Worm (Caenorhabditis elegans): ENCODE data around the gene F59E11.2.

Gene F59E11.2

DNA sequence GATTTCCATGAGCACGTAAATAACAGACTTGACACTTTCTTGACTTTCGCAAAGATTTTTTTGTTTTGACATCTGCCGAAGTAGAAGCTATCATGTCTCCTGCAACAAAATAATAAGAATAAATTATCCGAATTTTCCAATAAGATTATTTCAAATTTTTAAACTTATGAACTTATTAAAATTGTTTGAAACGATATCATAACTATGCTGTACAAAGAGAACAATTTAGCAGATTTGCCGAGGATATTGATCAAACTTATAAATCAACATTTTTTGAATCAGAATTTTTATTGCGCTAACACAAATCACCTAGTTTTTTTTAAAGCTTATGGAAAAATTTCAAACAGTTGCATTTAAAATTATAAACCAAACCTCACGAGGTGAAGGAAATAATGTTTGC is 29.0 kb upstream of the F59E11.2 start, which contains the start of gene nhr-195:
TSS of gene nhr-195 (minus strand) at position 101 of the 400 bp plus-strand sequence.
- TF ChIP-seq ceh-27 (GFP tag; optimal IDR thresholded peaks at IDR 0.05), result no peak
- TF ChIP-seq Y53G8AR.9 (GFP tag; conservative IDR thresholded peaks at IDR 0.05), result no peak
- no peak for TF ChIP-seq dpl-1 (GFP tag; optimal IDR thresholded peaks at IDR 0.05)
- no peak for TF ChIP-seq chd-7 (tag; optimal IDR thresholded peaks at IDR 0.05)
- no peak for TF ChIP-seq mes-4 (tag; optimal IDR thresholded peaks at IDR 0.05)
- TF ChIP-seq ztf-28 (GFP tag; IDR thresholded peaks at IDR 0.05), result no peak
- no peak for TF ChIP-seq sea-2 (GFP tag; IDR thresholded peaks at IDR 0.05)
- no peak for TF ChIP-seq C17E4.6 (GFP tag; IDR thresholded peaks at IDR 0.05)
- TF ChIP-seq Y67H2A.10 (GFP tag; conservative IDR thresholded peaks at IDR 0.05), result no peak

- TF ChIP-seq somi-1 (GFP tag; optimal IDR thresholded peaks at IDR 0.05), result no peak
- TF ChIP-seq ztf-25 (GFP tag; IDR thresholded peaks at IDR 0.05), result no peak
- TF ChIP-seq nhr-80 (tag; optimal IDR thresholded peaks at IDR 0.05), result peak; percentile 63
Measured at ce11 chrV:8974889-8975422, 26.3 kb upstream of the F59E11.2 start, which contains the start of gene nhr-143. Gene nhr-143, minus strand, starts transcription at chrV:8974939.

DNA sequence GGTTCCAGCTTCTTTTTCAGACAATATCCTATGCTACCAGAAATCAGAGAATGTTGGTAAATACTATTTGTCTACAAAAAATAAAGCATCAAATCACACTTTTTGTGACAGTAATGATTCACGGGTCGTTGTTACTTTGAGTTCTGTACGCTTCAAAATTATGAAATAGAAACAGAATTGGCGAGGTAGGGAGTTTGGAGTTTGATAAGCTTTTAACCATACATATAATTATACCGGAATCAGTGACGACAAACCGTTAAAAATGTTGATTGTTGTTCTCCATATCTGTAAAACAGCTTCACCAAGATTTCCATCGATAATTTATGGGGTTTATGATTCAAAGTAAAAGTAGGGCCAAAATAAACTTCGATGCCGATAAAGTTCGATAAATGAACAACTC is 23.4 kb upstream of the F59E11.2 start:
- peak; percentile 34; the same call in 1 of the 2 replicates for TF ChIP-seq cebp-1 (GFP tag; IDR thresholded peaks at IDR 0.05)
- TF ChIP-seq cebp-1 (tag; optimal IDR thresholded peaks at IDR 0.05), result no peak
- TF ChIP-seq F52B5.7 (tag; optimal IDR thresholded peaks at IDR 0.05), result no peak

ce11 chrV:8980845-8981244 is 20.4 kb upstream of the F59E11.2 start, which contains the start of gene str-84:
Gene str-84, minus strand, starts transcription at chrV:8980945.
- TF ChIP-seq B0336.3 (GFP tag; IDR thresholded peaks at IDR 0.05) (no peak), mcd-1 (GFP tag; IDR thresholded peaks at IDR 0.05) (no peak), ets-4 (GFP tag; optimal IDR thresholded peaks at IDR 0.05) (no peak), ztf-28 (GFP tag; IDR thresholded peaks at IDR 0.05) (no peak), dpff-1 (tag; optimal IDR thresholded peaks at IDR 0.05) (no peak)

- TF ChIP-seq bed-1 (GFP tag; IDR thresholded peaks at IDR 0.05) (no peak), madf-3 (GFP tag; IDR thresholded peaks at IDR 0.05) (no peak), snpc-1.1 (tag; optimal IDR thresholded peaks at IDR 0.05; ENCODE audit: insufficient read depth) (no peak), nhr-27 (tag; optimal IDR thresholded peaks at IDR 0.05) (no peak), lin-35 (GFP tag; optimal IDR thresholded peaks at IDR 0.05) (no peak), tbx-9 (tag; optimal IDR thresholded peaks at IDR 0.05; ENCODE audit: borderline replicate concordance) (no peak), sdz-38 (tag; optimal IDR thresholded peaks at IDR 0.05) (no peak), nfya-1 (tag; optimal IDR thresholded peaks at IDR 0.05; ENCODE audit: borderline replicate concordance, insufficient read depth) (no peak), Y53F4B.3 (GFP tag; IDR thresholded peaks at IDR 0.05) (no peak), dpl-1 (GFP tag; optimal IDR thresholded peaks at IDR 0.05) (no peak), ccch-3 (GFP tag; optimal IDR thresholded peaks at IDR 0.05) (no peak), F49E8.2 (tag; optimal IDR thresholded peaks at IDR 0.05; ENCODE audit: insufficient read depth) (no peak), F10E7.11 (tag; optimal IDR thresholded peaks at IDR 0.05) (no peak)
Measured at ce11 chrV:8983604-8984003, 17.7 kb upstream of the F59E11.2 start, which contains the start of gene str-86. Gene str-86, minus strand, starts transcription at chrV:8983704.

Data from whole organism, young adult.